Fruit fly (Drosophila melanogaster) whole organism, embryonic: Measurements from ENCODE around the gene CG17362.
A peak's percentile ranks its signal among the peaks of the same experiment; 100 is the strongest.

ENCODE experiments used
- Abd-B ChIP-seq: fragments of 200-800 bp; sonication (Bioruptor generic); optimal IDR thresholded peaks from 2 replicates; lab custom pipeline; 2018; ENCODE audit warnings: missing biosample characterization, mild to moderate bottlenecking, missing genetic modification characterization, moderate library complexity
- Adf1 ChIP-seq: fragments of 200-800 bp; sonication (Bioruptor generic); IDR thresholded peaks from 2 replicates; pipeline ENCODE4 v1.3.6; 2022; ENCODE audit warnings: missing biosample characterization, missing genetic modification characterization
- CG10321 ChIP-seq: fragments of 200-800 bp; sonication (Bioruptor generic); IDR thresholded peaks from 2 replicates; pipeline ENCODE4 v1.3.6; 2022; ENCODE audit warnings: missing biosample characterization, missing genetic modification characterization
- CG11695 ChIP-seq: fragments of 200-800 bp; sonication (Bioruptor generic); IDR thresholded peaks from 3 replicates; pipeline ENCODE4 v1.3.6; 2022; ENCODE audit warnings: missing biosample characterization, missing genetic modification characterization
- CG14667 ChIP-seq: fragments of 200-800 bp; sonication (Bioruptor generic); IDR thresholded peaks from 2 replicates; pipeline ENCODE4 v1.3.6; 2022; ENCODE audit warnings: missing biosample characterization, missing genetic modification characterization
- CG2712 ChIP-seq: fragments of 200-800 bp; optimal IDR thresholded peaks from 3 replicates; lab custom pipeline; 2019; ENCODE audit warnings: missing biosample characterization, mild to moderate bottlenecking, missing genetic modification characterization, moderate library complexity
- CG30403 ChIP-seq: fragments of 200-800 bp; sonication (Bioruptor generic); optimal IDR thresholded peaks from 3 replicates; lab custom pipeline; 2016; ENCODE audit warnings: missing biosample characterization, missing genetic modification characterization
- CG3847 ChIP-seq: fragments of 200-800 bp; sonication (Bioruptor generic); IDR thresholded peaks from 2 replicates; pipeline ENCODE4 v1.3.6; 2022; ENCODE audit warnings: missing biosample characterization, missing genetic modification characterization
- CG42726 ChIP-seq: fragments of 200-800 bp; sonication (Bioruptor generic); IDR thresholded peaks from 2 replicates; pipeline ENCODE4 v1.3.6; 2022; ENCODE audit warnings: missing biosample characterization, missing genetic modification characterization; ENCODE audit not compliant: partially characterized antibody
- CG43689 ChIP-seq: fragments of 200-800 bp; sonication (Bioruptor generic); IDR thresholded peaks from 2 replicates; pipeline ENCODE4 v1.3.6; 2022; ENCODE audit warnings: missing biosample characterization, missing genetic modification characterization
- CG6791 ChIP-seq: fragments of 200-800 bp; sonication (Bioruptor generic); IDR thresholded peaks from 3 replicates; pipeline ENCODE4 v1.3.6; 2022; ENCODE audit warnings: missing biosample characterization, missing genetic modification characterization; ENCODE audit not compliant: partially characterized antibody
- CG8290 ChIP-seq, 3 experiments: fragments of 200-800 bp; sonication (Bioruptor generic); optimal IDR thresholded peaks; 2 replicates each; lab custom pipeline; 2016 to 2019; ENCODE audit warnings: missing biosample characterization in 3 of 3, missing genetic modification characterization in 3 of 3, mild to moderate bottlenecking in 2 of 3, moderate library complexity in 1 of 3
- CG9817 ChIP-seq: fragments of 200-800 bp; sonication (Bioruptor generic); optimal IDR thresholded peaks from 2 replicates; lab custom pipeline; 2018; ENCODE audit warnings: missing biosample characterization, mild to moderate bottlenecking, missing genetic modification characterization, moderate library complexity
- Dref ChIP-seq: fragments of 200-800 bp; sonication (Bioruptor generic); IDR thresholded peaks from 2 replicates; pipeline ENCODE4 v1.3.6; 2022; ENCODE audit warnings: missing biosample characterization, missing genetic modification characterization
- Ets97D ChIP-seq: fragments of 200-800 bp; sonication (Bioruptor generic); optimal IDR thresholded peaks from 3 replicates; lab custom pipeline; 2016; ENCODE audit warnings: missing biosample characterization, missing genetic modification characterization
- HLH54F ChIP-seq: fragments of 200-800 bp; sonication (Bioruptor generic); optimal IDR thresholded peaks from 3 replicates; lab custom pipeline; 2016; ENCODE audit warnings: missing biosample characterization, missing genetic modification characterization
- Hey ChIP-seq: fragments of 200-800 bp; sonication (Bioruptor generic); optimal IDR thresholded peaks from 3 replicates; lab custom pipeline; 2018; ENCODE audit warnings: missing biosample characterization, mild to moderate bottlenecking, missing genetic modification characterization
- HmgZ ChIP-seq: fragments of 200-800 bp; sonication (Bioruptor generic); optimal IDR thresholded peaks from 2 replicates; lab custom pipeline; 2018; ENCODE audit warnings: missing biosample characterization, mild to moderate bottlenecking, missing genetic modification characterization
- Hr78 ChIP-seq, 2 experiments: fragments of 200-800 bp in 1 of 2; fragments of >200 bp in 1 of 2; sonication (Bioruptor generic) in 1 of 2; optimal IDR thresholded peaks; 2 replicates each; lab custom pipeline; 2017 to 2019; ENCODE audit warnings: missing biosample characterization in 2 of 2, missing genetic modification characterization in 2 of 2, mild to moderate bottlenecking in 1 of 2, moderate library complexity in 1 of 2
- Lhr ChIP-seq: fragments of 200-800 bp; sonication (Bioruptor generic); optimal IDR thresholded peaks from 3 replicates; lab custom pipeline; 2017; ENCODE audit warnings: mild to moderate bottlenecking, missing biosample characterization, missing genetic modification reagents, missing genetic modification characterization
- NC2α ChIP-seq: fragments of 200-800 bp; sonication (Bioruptor generic); optimal IDR thresholded peaks from 2 replicates; lab custom pipeline; 2016; ENCODE audit warnings: missing biosample characterization, missing genetic modification characterization
- NfI ChIP-seq: fragments of 200-800 bp; sonication (Bioruptor generic); optimal IDR thresholded peaks from 3 replicates; lab custom pipeline; 2018; ENCODE audit warnings: missing biosample characterization, mild to moderate bottlenecking, missing genetic modification characterization, moderate library complexity
- Pdp1 ChIP-seq, 2 experiments: fragments of 200-800 bp; sonication (Bioruptor generic); optimal IDR thresholded peaks; 3 replicates each; lab custom pipeline; 2016; ENCODE audit warnings: missing biosample characterization in 2 of 2, missing genetic modification characterization in 2 of 2, mild to moderate bottlenecking in 1 of 2, moderate library complexity in 1 of 2
- Sin3A ChIP-seq: fragments of >200 bp; optimal IDR thresholded peaks from 2 replicates; lab custom pipeline; 2018
- Sox100B ChIP-seq: fragments of 200-800 bp; sonication (Bioruptor generic); optimal IDR thresholded peaks from 3 replicates; lab custom pipeline; 2018; ENCODE audit warnings: missing biosample characterization, mild to moderate bottlenecking, missing genetic modification characterization
- Taf1 ChIP-seq: fragments of 200-800 bp; sonication (Bioruptor generic); IDR thresholded peaks from 2 replicates; pipeline ENCODE4 v1.3.6; 2022; ENCODE audit warnings: missing biosample characterization, missing genetic modification characterization
- Tbp ChIP-seq: fragments of >200 bp; optimal IDR thresholded peaks from 2 replicates; lab custom pipeline; 2018; ENCODE audit warnings: missing biosample characterization, missing genetic modification characterization
- Trl ChIP-seq, 3 experiments: fragments of >200 bp in 2 of 3; fragments of 200-800 bp in 1 of 3; sonication (Bioruptor generic) in 1 of 3; optimal IDR thresholded peaks; 2 replicates in 1 of 3; 3 replicates in 2 of 3; lab custom pipeline; 2016 to 2017; ENCODE audit warnings: missing biosample characterization in 1 of 3, missing genetic modification characterization in 1 of 3
- Xbp1 ChIP-seq: fragments of 200-800 bp; sonication (Bioruptor generic); optimal IDR thresholded peaks from 3 replicates; lab custom pipeline; 2016; ENCODE audit warnings: missing biosample characterization, mild to moderate bottlenecking, missing genetic modification characterization
- ato ChIP-seq: fragments of 200-800 bp; sonication (Bioruptor generic); IDR thresholded peaks from 2 replicates; pipeline ENCODE4 v1.3.6; 2022; ENCODE audit warnings: missing biosample characterization, missing genetic modification characterization; ENCODE audit not compliant: partially characterized antibody
- bbx ChIP-seq: fragments of 200-800 bp; sonication (Bioruptor generic); IDR thresholded peaks from 2 replicates; pipeline ENCODE4 v1.3.6; 2022; ENCODE audit warnings: missing biosample characterization, missing genetic modification characterization; ENCODE audit not compliant: partially characterized antibody
- chinmo ChIP-seq: fragments of 200-800 bp; sonication (Bioruptor generic); IDR thresholded peaks from 4 replicates; pipeline ENCODE4 v1.3.6; 2022; ENCODE audit warnings: missing biosample characterization, missing genetic modification characterization; ENCODE audit not compliant: partially characterized antibody
- crp ChIP-seq, 2 experiments: fragments of 200-800 bp; sonication (Bioruptor generic); optimal IDR thresholded peaks; 2 replicates in 1 of 2; 3 replicates in 1 of 2; lab custom pipeline; 2017; ENCODE audit warnings: missing biosample characterization in 2 of 2, missing genetic modification characterization in 2 of 2, mild to moderate bottlenecking in 1 of 2, moderate library complexity in 1 of 2
- dpn ChIP-seq, 2 experiments: fragments of 200-800 bp; sonication (Bioruptor generic); optimal IDR thresholded peaks; 3 replicates each; lab custom pipeline; 2016; ENCODE audit warnings: missing biosample characterization in 2 of 2, missing genetic modification characterization in 2 of 2
- grau ChIP-seq: fragments of 200-800 bp; optimal IDR thresholded peaks from 3 replicates; lab custom pipeline; 2019; ENCODE audit warnings: missing biosample characterization, mild to moderate bottlenecking, missing genetic modification characterization, moderate library complexity
- gro ChIP-seq: fragments of 200-800 bp; sonication (Bioruptor generic); optimal IDR thresholded peaks from 2 replicates; lab custom pipeline; 2016; ENCODE audit warnings: missing biosample characterization, missing genetic modification characterization
- gt ChIP-seq: fragments of 200-800 bp; sonication (Bioruptor generic); IDR thresholded peaks from 2 replicates; pipeline ENCODE4 v1.3.6; 2022; ENCODE audit warnings: missing biosample characterization, missing genetic modification characterization
- her ChIP-seq: fragments of 200-800 bp; sonication (Bioruptor generic); optimal IDR thresholded peaks from 2 replicates; lab custom pipeline; 2016; ENCODE audit warnings: missing biosample characterization, missing genetic modification characterization
- maf-S ChIP-seq: fragments of 200-800 bp; sonication (Bioruptor generic); optimal IDR thresholded peaks from 2 replicates; lab custom pipeline; 2016; ENCODE audit warnings: missing biosample characterization, missing genetic modification characterization
- odd ChIP-seq: fragments of 200-800 bp; sonication (Bioruptor generic); optimal IDR thresholded peaks from 2 replicates; lab custom pipeline; 2017; ENCODE audit warnings: missing biosample characterization, mild to moderate bottlenecking, missing genetic modification characterization
- onecut ChIP-seq: fragments of 200-800 bp; sonication (Bioruptor generic); IDR thresholded peaks from 2 replicates; pipeline ENCODE4 v1.3.6; 2022; ENCODE audit warnings: missing biosample characterization, missing genetic modification characterization
- pum ChIP-seq: fragments of 200-800 bp; sonication (Bioruptor generic); optimal IDR thresholded peaks from 2 replicates; lab custom pipeline; 2016; ENCODE audit warnings: missing biosample characterization, missing genetic modification characterization
- rib ChIP-seq: fragments of 200-800 bp; sonication (Bioruptor generic); IDR thresholded peaks from 2 replicates; pipeline ENCODE4 v1.3.6; 2022; ENCODE audit warnings: missing biosample characterization, missing genetic modification characterization
- ro ChIP-seq: fragments of 200-800 bp; sonication (Bioruptor generic); IDR thresholded peaks from 2 replicates; pipeline ENCODE4 v1.3.6; 2022; ENCODE audit warnings: missing biosample characterization, missing genetic modification characterization
- sens ChIP-seq: fragments of 200-800 bp; sonication (Bioruptor generic); peaks from one replicate; lab custom pipeline; 2016; ENCODE audit warnings: missing biosample characterization, missing genetic modification characterization
- sqz ChIP-seq: fragments of 200-800 bp; sonication (Bioruptor generic); optimal IDR thresholded peaks from 3 replicates; lab custom pipeline; 2018; ENCODE audit warnings: missing biosample characterization, mild to moderate bottlenecking, missing genetic modification characterization
- toy ChIP-seq: fragments of 200-800 bp; sonication (Bioruptor generic); IDR thresholded peaks from 2 replicates; pipeline ENCODE4 v1.3.6; 2022; ENCODE audit warnings: missing biosample characterization, missing genetic modification characterization
- yki ChIP-seq: fragments of >200 bp; optimal IDR thresholded peaks from 3 replicates; lab custom pipeline; 2018

CG17362 gene

dm6 chr3L:13964635-13965501, 21.6 kb upstream of the CG17362 start, which contains the start of the genes Meics, Nxf3 and ssp2 (continued):
- no peak for TF ChIP-seq Trl (optimal IDR thresholded peaks at IDR 0.05; lab: Kevin White, UChicago)
- no peak for TF ChIP-seq Trl (GFP tag; optimal IDR thresholded peaks at IDR 0.05; lab: Kevin White, UChicago)
- peak; percentile 65 for TF ChIP-seq Dref (GFP tag; lab: Robert Waterston, UW)
- no peak for TF ChIP-seq sqz (GFP tag; lab: Kevin White, UChicago)
- TF ChIP-seq Lhr: peak; percentile 14
- no peak for TF ChIP-seq gro (GFP tag; lab: Kevin White, UChicago)
- TF ChIP-seq pum (GFP tag; lab: Kevin White, UChicago): peak; percentile 27
- peak; percentile 60 for TF ChIP-seq CG30403 (GFP tag; lab: Kevin White, UChicago)
- TF ChIP-seq rib: peak; percentile 17; the same call in 1 of the 2 replicates
- no peak for TF ChIP-seq ro (GFP tag; lab: Robert Waterston, UW)
- 0 out of 2 replicates have a peak, but pooled peaks have one; percentile 11 for TF ChIP-seq CG14667 (GFP tag; lab: Robert Waterston, UW)
- TF ChIP-seq CG9817: peak; percentile 11
- no peak for TF ChIP-seq CG11695 (GFP tag; lab: Robert Waterston, UW)
- TF ChIP-seq CG8290 (GFP tag; optimal IDR thresholded peaks at IDR 0.05; lab: Kevin White, UChicago): peak; percentile 20
- peak in 1 of 2 experiments; percentile 62 for TF ChIP-seq CG8290 (tag; optimal IDR thresholded peaks at IDR 0.05; lab: Kevin White, UChicago)
- TF ChIP-seq Xbp1: peak; percentile 49
- TF ChIP-seq toy: no peak
- peak; percentile 69 for TF ChIP-seq CG42726 (GFP tag; lab: Robert Waterston, UW)
- TF ChIP-seq Pdp1 (GFP tag; optimal IDR thresholded peaks at IDR 0.05; lab: Kevin White, UChicago): peak in 1 of 2 experiments; percentile 7
- no peak for TF ChIP-seq Sox100B (GFP tag; lab: Kevin White, UChicago)
- TF ChIP-seq Adf1 (GFP tag; lab: Robert Waterston, UW): no peak
- TF ChIP-seq Sin3A (lab: Kevin White, UChicago): peak; percentile 13
- peak; percentile 68 for TF ChIP-seq ato
- peak; percentile 40 for TF ChIP-seq Ets97D (GFP tag; lab: Kevin White, UChicago)
- no peak for TF ChIP-seq her (GFP tag; lab: Kevin White, UChicago)
- no peak for TF ChIP-seq gt (GFP tag; lab: Robert Waterston, UW)
- TF ChIP-seq Taf1: no peak
- TF ChIP-seq yki (lab: Kevin White, UChicago): peak; percentile 5
- TF ChIP-seq CG10321 (GFP tag; lab: Robert Waterston, UW): no peak
- no peak for TF ChIP-seq CG43689 (GFP tag; lab: Robert Waterston, UW)
- TF ChIP-seq grau (tag; lab: Kevin White, UChicago): peak; percentile 13
- peak in 1 of 2 experiments; percentile 46 for TF ChIP-seq Hr78 (GFP tag; optimal IDR thresholded peaks at IDR 0.05; lab: Kevin White, UChicago)
- TF ChIP-seq NfI (GFP tag; lab: Kevin White, UChicago): peak; percentile 5
- no peak for TF ChIP-seq NC2α (GFP tag; lab: Kevin White, UChicago)
- peak in 1 of 2 experiments; percentile 47 for TF ChIP-seq crp (GFP tag; optimal IDR thresholded peaks at IDR 0.05; lab: Kevin White, UChicago)
- TF ChIP-seq sens (GFP tag; lab: Kevin White, UChicago): peak; percentile 77
- peak; percentile 21 for TF ChIP-seq HLH54F
- no peak for TF ChIP-seq odd (GFP tag; lab: Kevin White, UChicago)
- TF ChIP-seq dpn (GFP tag; optimal IDR thresholded peaks at IDR 0.05; lab: Kevin White, UChicago): peak in 1 of 2 experiments; percentile 20
- TF ChIP-seq CG3847 (GFP tag; lab: Robert Waterston, UW): peak; percentile 45
- peak; percentile 68 for TF ChIP-seq CG6791 (GFP tag; lab: Robert Waterston, UW)
- TF ChIP-seq chinmo: 0 out of 4 replicates have a peak, but pooled peaks have one; percentile 2
- no peak for TF ChIP-seq onecut (GFP tag; lab: Robert Waterston, UW)
- peak; percentile 30 for TF ChIP-seq CG2712 (tag; lab: Kevin White, UChicago)
- TF ChIP-seq Abd-B (GFP tag; lab: Kevin White, UChicago): peak; percentile 33
- peak; percentile 78 for TF ChIP-seq bbx
- no peak for TF ChIP-seq maf-S (GFP tag; lab: Kevin White, UChicago)
- no peak for TF ChIP-seq Hey (tag; lab: Kevin White, UChicago)
- no peak for TF ChIP-seq Tbp (GFP tag; lab: Kevin White, UChicago)
- no peak for TF ChIP-seq HmgZ
